Fruit fly (Drosophila melanogaster): Measurements from ENCODE around the gene shps.

The shps gene

dm6 chr3R:24294784-24295555 lies 15.6 kb downstream of the shps start, which contains the start of gene crb (continued):
- TF ChIP-seq Max (GFP tag; optimal IDR thresholded peaks at IDR 0.05), result peak; percentile 43
- TF ChIP-seq Med (GFP tag), result peak; percentile 95
- peak; percentile 77 for TF ChIP-seq bbx (GFP tag; IDR thresholded peaks at IDR 0.05; ENCODE audit: partially characterized antibody)
- TF ChIP-seq dm (GFP tag; optimal IDR thresholded peaks at IDR 0.05), result no peak
- TF ChIP-seq HLH4C (GFP tag; IDR thresholded peaks at IDR 0.05; ENCODE audit: partially characterized antibody), result 0 out of 3 replicates have a peak, but pooled peaks have one; percentile 7
- 0 out of 3 replicates have a peak, but pooled peaks have one; percentile 41 for TF ChIP-seq sr (GFP tag; IDR thresholded peaks at IDR 0.05)
- no peak for TF ChIP-seq esg (GFP tag; conservative IDR thresholded peaks at IDR 0.05)
- peak; percentile 65 for TF ChIP-seq CG33213 (GFP tag; optimal IDR thresholded peaks at IDR 0.05)
- peak; percentile 54 for TF ChIP-seq CG2678 (tag; optimal IDR thresholded peaks at IDR 0.05)
- no peak for TF ChIP-seq dimm (GFP tag; IDR thresholded peaks at IDR 0.05)
- no peak for TF ChIP-seq salm (tag; optimal IDR thresholded peaks at IDR 0.05)
- TF ChIP-seq Awh (GFP tag; IDR thresholded peaks at IDR 0.05), result 0 out of 2 replicates have a peak, but pooled peaks have one; percentile 29
- no peak for TF ChIP-seq Elba2 (GFP tag; optimal IDR thresholded peaks at IDR 0.05)
- peak; percentile 15 for TF ChIP-seq CG4617 (GFP tag; optimal IDR thresholded peaks at IDR 0.05; ENCODE audit: borderline replicate concordance)
- TF ChIP-seq CG4328 (GFP tag; optimal IDR thresholded peaks at IDR 0.05), result peak; percentile 12
- TF ChIP-seq zfh2 (GFP tag; optimal IDR thresholded peaks at IDR 0.05), result peak; percentile 35
- TF ChIP-seq ems (GFP tag; optimal IDR thresholded peaks at IDR 0.05), result peak; percentile 46
- TF ChIP-seq pzg (GFP tag; optimal IDR thresholded peaks at IDR 0.05), result peak; percentile 87
- peak; percentile 79 for TF ChIP-seq NFAT (GFP tag; IDR thresholded peaks at IDR 0.05)
- TF ChIP-seq CG3163 (GFP tag; optimal IDR thresholded peaks at IDR 0.05), result peak; percentile 24
- no peak for TF ChIP-seq pan (optimal IDR thresholded peaks at IDR 0.05)
- peak in 1 of 2 experiments; percentile 44 for TF ChIP-seq pan (GFP tag; optimal IDR thresholded peaks at IDR 0.05 in 1 of 2, IDR thresholded peaks at IDR 0.05 in 1 of 2)
- peak; percentile 35 for TF ChIP-seq CG8944 (GFP tag; optimal IDR thresholded peaks at IDR 0.05)
- peak; percentile 75 for TF ChIP-seq CG13894 (tag; optimal IDR thresholded peaks at IDR 0.05)
- no peak for TF ChIP-seq CG11695 (GFP tag; IDR thresholded peaks at IDR 0.05)
- TF ChIP-seq Sry-δ (GFP tag; optimal IDR thresholded peaks at IDR 0.05), result peak; percentile 18
- peak; percentile 46; the same call in 1 of the 2 replicates for TF ChIP-seq HLH3B (GFP tag; IDR thresholded peaks at IDR 0.05)
- TF ChIP-seq br (optimal IDR thresholded peaks at IDR 0.05), result no peak
- TF ChIP-seq sug (tag; optimal IDR thresholded peaks at IDR 0.05), result peak; percentile 62
- TF ChIP-seq HLH54F (GFP tag; optimal IDR thresholded peaks at IDR 0.05), result peak; percentile 33
- TF ChIP-seq Meics (GFP tag; optimal IDR thresholded peaks at IDR 0.05), result peak; percentile 64
- TF ChIP-seq CG17359 (tag; optimal IDR thresholded peaks at IDR 0.05), result peak; percentile 43
- peak; percentile 54 for TF ChIP-seq Antp (GFP tag; optimal IDR thresholded peaks at IDR 0.05)
- peak; percentile 48; the same call in 1 of the 2 replicates for TF ChIP-seq ttk (GFP tag; IDR thresholded peaks at IDR 0.05)
- TF ChIP-seq Tbp (GFP tag; optimal IDR thresholded peaks at IDR 0.05), result peak; percentile 97
- peak; percentile 25 for TF ChIP-seq Nf-YB (GFP tag; optimal IDR thresholded peaks at IDR 0.05)
- TF ChIP-seq nau (GFP tag; optimal IDR thresholded peaks at IDR 0.05), result peak; percentile 12
- TF ChIP-seq CG18011 (GFP tag; optimal IDR thresholded peaks at IDR 0.05), result peak; percentile 26
- TF ChIP-seq Hsf (GFP tag; optimal IDR thresholded peaks at IDR 0.05), result peak; percentile 50
- no peak for TF ChIP-seq CG15011 (GFP tag; optimal IDR thresholded peaks at IDR 0.05)
- peak in 1 of 2 experiments; percentile 49 for TF ChIP-seq insv (GFP tag; optimal IDR thresholded peaks at IDR 0.05)
- peak; percentile 49 for TF ChIP-seq zen (tag; optimal IDR thresholded peaks at IDR 0.05)
- peak; percentile 72 for TF ChIP-seq CG10543 (GFP tag; optimal IDR thresholded peaks at IDR 0.05)
- peak; percentile 20 for TF ChIP-seq MTF-1 (GFP tag; optimal IDR thresholded peaks at IDR 0.05; ENCODE audit: borderline replicate concordance)
- peak; percentile 7 for TF ChIP-seq pum (GFP tag; optimal IDR thresholded peaks at IDR 0.05)
- 0 out of 2 replicates have a peak, but pooled peaks have one; percentile 12 for TF ChIP-seq sna (GFP tag; IDR thresholded peaks at IDR 0.05; ENCODE audit: partially characterized antibody)
- TF ChIP-seq CG2875 (GFP tag; optimal IDR thresholded peaks at IDR 0.05), result peak; percentile 13
- TF ChIP-seq Dip3 (GFP tag; optimal IDR thresholded peaks at IDR 0.05), result peak; percentile 38
- TF ChIP-seq GATAe (GFP tag; conservative IDR thresholded peaks at IDR 0.05), result no peak

Measured in whole organism, embryonic.